Fruit fly (Drosophila melanogaster): Measurements from ENCODE around the gene HLH3B.

The HLH3B gene

DNA sequence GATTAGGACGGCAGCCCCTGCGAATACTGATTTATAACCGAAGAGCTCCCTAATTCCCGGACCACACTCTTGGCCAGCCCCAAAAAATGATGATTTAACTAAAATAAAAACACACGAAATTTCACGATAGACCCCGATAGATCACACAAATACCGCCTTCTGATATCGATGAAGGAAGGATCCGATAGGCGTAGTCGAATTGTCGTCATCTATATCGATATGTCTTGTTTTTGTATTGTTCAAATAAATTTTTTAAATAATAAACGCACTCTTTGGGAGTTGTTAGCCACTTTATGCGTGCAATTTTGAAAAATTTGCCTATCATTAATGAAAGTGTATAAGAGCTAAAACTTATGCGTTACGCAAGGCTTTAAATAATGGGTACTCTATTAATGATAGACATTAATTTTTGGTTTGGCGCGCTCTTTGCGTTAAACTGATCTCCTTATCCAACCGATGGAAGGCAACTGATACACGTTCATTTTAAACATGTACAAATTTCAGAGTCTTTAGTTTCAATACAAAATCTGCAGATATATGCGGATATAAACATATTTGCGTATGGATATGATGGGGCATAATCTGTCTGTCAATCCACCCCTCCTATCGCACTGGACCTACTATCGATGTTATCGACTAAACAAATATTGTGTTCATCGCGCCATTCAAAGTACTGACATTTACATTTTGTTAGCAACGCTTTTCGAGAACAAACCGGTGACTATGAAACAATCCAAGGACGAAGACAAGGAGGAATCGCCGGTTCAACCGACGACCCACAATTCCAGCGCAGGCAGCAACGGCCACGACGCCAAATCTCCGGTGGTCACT is 16.8 kb upstream of the HLH3B start, which contains the start of the genes Spg7 and Lint-O:
Gene Spg7 (minus strand): TSS at position 148 of the 831 bp plus-strand sequence.
Gene Lint-O (plus strand): TSS at position 638 of the 831 bp plus-strand sequence.
- TF ChIP-seq CG8478 (optimal IDR thresholded peaks at IDR 0.05): no peak
- TF ChIP-seq usp (GFP tag; optimal IDR thresholded peaks at IDR 0.05): no peak
- no peak for TF ChIP-seq EcR (GFP tag; optimal IDR thresholded peaks at IDR 0.05)
- no peak for TF ChIP-seq Dll (optimal IDR thresholded peaks at IDR 0.05)
- no peak for TF ChIP-seq psq (optimal IDR thresholded peaks at IDR 0.05)
- no peak for TF ChIP-seq pan (optimal IDR thresholded peaks at IDR 0.05)

DNA sequence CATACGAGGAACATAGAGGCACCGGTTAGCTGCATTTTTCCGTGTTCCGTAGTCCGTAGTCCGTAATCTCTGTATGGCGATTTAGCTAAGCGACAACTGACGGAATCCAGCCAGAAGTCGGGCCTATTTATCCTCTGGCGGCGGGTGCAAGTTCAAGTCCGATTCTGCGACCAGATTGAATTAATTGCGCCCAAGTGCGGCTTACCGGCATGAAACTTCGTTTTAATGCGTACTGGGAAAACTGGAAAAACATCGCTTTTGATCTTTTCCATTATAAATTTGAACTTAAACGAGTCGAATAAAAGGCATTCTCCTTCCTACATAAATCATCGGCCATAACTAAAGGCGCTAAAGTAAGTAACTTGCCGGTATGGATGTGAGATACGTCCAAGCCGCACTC is 12.3 kb upstream of the HLH3B start, which contains the start of gene dyw:
Gene dyw (minus strand): TSS at position 101 of the 400 bp plus-strand sequence.
- TF ChIP-seq psq (optimal IDR thresholded peaks at IDR 0.05): no peak
- TF ChIP-seq EcR (GFP tag; optimal IDR thresholded peaks at IDR 0.05): no peak
- TF ChIP-seq Dll (optimal IDR thresholded peaks at IDR 0.05): no peak
- TF ChIP-seq CG8478 (optimal IDR thresholded peaks at IDR 0.05): no peak
- TF ChIP-seq usp (GFP tag; optimal IDR thresholded peaks at IDR 0.05): no peak
- TF ChIP-seq pan (optimal IDR thresholded peaks at IDR 0.05): no peak

DNA sequence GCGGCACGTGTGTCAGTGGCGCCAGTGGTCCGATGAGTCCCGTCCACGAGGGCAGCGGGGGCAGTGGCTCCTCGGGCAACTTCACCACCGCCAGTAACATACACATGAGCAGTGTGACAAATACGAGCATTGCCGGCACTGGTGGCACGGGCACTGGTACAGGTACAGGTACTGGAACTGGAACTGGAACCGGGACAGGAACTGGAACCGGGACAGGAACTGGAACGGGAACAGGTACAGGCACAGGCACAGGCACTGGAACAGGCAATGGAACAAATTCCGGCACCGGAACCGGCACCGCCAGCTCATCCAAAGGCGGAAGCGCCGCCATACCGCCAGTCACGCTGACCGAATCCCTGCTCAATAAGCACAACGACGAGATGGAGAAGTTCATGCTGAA is 8.9 kb upstream of the HLH3B start:
- TF ChIP-seq Dll (optimal IDR thresholded peaks at IDR 0.05) (no peak), EcR (GFP tag; optimal IDR thresholded peaks at IDR 0.05) (no peak), CG8478 (optimal IDR thresholded peaks at IDR 0.05) (no peak), psq (optimal IDR thresholded peaks at IDR 0.05) (no peak), usp (GFP tag; optimal IDR thresholded peaks at IDR 0.05) (no peak), pan (optimal IDR thresholded peaks at IDR 0.05) (no peak)

DNA sequence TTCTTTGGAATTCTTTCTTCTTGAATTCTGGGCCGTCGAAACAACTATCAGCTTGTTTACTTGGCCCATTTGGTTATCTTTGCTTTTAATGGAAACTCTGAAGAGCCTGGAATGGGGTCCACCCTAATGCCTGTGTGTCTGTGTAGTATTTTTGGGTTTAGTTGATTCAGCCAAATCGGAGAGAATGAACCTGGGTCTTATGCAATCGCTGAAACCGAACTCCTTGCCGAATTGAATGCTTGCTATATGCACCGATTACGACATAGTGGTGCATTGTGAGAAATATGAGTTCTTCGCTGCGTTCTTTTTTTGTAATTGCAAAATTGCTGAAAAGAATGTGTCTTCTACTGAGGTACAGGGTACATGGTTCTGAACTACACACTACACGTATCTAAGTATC is 5.4 kb upstream of the HLH3B start:
- TF ChIP-seq EcR (GFP tag; optimal IDR thresholded peaks at IDR 0.05) (no peak), Dll (optimal IDR thresholded peaks at IDR 0.05) (no peak), psq (optimal IDR thresholded peaks at IDR 0.05) (no peak), pan (optimal IDR thresholded peaks at IDR 0.05) (no peak)

DNA sequence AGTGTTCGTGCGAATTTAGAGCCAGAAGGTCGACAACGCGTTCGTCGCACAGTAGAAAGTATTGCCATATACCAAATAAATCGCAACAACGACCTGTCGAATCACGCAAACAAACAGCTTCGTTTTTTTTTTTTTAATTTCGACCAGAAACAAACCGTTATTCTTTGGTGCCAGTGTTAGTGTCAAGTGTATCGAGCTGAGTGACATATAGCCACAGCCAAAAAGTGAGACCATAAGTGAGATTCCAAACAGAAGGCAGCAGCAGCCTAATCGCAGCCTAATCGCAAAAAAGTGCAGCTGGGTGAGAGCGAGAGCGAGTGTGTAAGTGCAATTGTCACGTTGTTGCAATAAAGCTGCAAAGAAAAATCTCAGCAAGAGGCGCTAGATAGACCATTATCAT is 4.1 kb upstream of the HLH3B start, which contains the start of gene per:
Gene per (plus strand): TSS at position 1 of the 400 bp plus-strand sequence.
- TF ChIP-seq EcR (GFP tag; optimal IDR thresholded peaks at IDR 0.05): no peak
- TF ChIP-seq usp (GFP tag; optimal IDR thresholded peaks at IDR 0.05): no peak
- TF ChIP-seq Dll (optimal IDR thresholded peaks at IDR 0.05): no peak
- TF ChIP-seq pan (optimal IDR thresholded peaks at IDR 0.05): no peak
- no peak for TF ChIP-seq CG8478 (optimal IDR thresholded peaks at IDR 0.05)
- no peak for TF ChIP-seq psq (optimal IDR thresholded peaks at IDR 0.05)

DNA sequence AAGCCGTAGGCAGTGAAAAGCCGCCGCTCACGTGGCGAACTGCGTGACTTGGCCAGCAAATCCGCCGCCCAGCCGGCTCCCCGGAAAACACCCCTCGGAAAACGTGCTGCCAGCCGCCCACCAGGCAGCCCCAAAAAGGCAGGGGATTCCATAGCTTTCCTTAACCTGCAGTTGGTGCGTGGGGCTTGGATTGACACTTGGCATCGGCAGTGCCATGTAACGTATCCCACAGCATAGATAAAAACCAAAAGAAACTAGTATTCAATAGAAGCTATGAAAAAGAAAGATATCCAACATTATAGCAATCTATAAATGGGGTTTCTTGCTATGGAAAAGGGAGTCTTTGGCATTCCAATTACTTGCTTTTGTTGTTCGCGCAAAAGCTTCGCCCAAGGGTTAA is 3.5 kb upstream of the HLH3B start:
- no peak for TF ChIP-seq CG8478 (optimal IDR thresholded peaks at IDR 0.05)
- TF ChIP-seq psq (optimal IDR thresholded peaks at IDR 0.05): no peak
- TF ChIP-seq usp (GFP tag; optimal IDR thresholded peaks at IDR 0.05): no peak
- TF ChIP-seq Dll (optimal IDR thresholded peaks at IDR 0.05): no peak
- TF ChIP-seq pan (optimal IDR thresholded peaks at IDR 0.05): no peak
- TF ChIP-seq EcR (GFP tag; optimal IDR thresholded peaks at IDR 0.05): no peak

DNA sequence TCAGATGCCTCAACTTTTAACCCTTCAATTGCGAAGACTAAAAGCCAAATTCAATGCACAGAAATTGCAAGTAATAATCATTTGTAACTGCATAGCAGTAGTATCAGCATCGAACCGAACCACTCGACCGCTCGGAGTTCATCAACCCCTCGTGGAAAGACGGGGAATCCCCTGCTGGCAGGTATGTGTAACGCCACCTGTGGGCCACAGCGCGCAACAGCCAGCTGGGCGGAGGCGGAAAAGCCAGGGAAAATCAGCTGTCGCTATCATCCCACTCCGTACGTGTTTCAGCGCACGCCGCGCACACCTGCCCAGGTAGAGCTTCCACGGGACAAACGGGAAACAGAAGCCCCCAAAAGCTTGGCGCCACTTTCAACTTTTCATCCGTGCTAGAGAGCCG is 2.9 kb upstream of the HLH3B start:
- TF ChIP-seq Dll (optimal IDR thresholded peaks at IDR 0.05) (no peak), psq (optimal IDR thresholded peaks at IDR 0.05) (no peak), usp (GFP tag; optimal IDR thresholded peaks at IDR 0.05) (no peak), EcR (GFP tag; optimal IDR thresholded peaks at IDR 0.05) (no peak), CG8478 (optimal IDR thresholded peaks at IDR 0.05) (no peak), pan (optimal IDR thresholded peaks at IDR 0.05) (no peak)

DNA sequence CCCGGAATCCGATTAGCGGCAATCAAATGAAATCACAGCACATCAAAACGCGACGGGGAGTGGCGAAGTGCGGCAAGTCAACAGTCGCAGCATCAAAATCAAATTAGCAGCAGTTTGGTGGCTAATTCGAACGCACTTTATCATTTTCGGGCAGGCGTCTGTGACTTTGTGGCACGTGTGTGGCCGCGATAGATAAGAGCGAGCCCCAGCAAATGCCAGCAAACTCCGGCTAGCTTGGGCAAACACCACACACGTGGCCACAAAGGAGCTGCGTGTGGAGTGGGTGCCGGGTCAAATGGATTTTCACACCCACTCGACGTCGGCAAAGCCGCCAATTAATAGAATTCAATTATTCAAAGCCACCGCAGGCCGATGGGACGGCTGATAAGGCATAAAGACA is 2.4 kb upstream of the HLH3B start:
- TF ChIP-seq psq (optimal IDR thresholded peaks at IDR 0.05): no peak
- TF ChIP-seq CG8478 (optimal IDR thresholded peaks at IDR 0.05): no peak
- no peak for TF ChIP-seq EcR (GFP tag; optimal IDR thresholded peaks at IDR 0.05)
- no peak for TF ChIP-seq Dll (optimal IDR thresholded peaks at IDR 0.05)
- TF ChIP-seq pan (optimal IDR thresholded peaks at IDR 0.05): no peak
- TF ChIP-seq usp (GFP tag; optimal IDR thresholded peaks at IDR 0.05): no peak

DNA sequence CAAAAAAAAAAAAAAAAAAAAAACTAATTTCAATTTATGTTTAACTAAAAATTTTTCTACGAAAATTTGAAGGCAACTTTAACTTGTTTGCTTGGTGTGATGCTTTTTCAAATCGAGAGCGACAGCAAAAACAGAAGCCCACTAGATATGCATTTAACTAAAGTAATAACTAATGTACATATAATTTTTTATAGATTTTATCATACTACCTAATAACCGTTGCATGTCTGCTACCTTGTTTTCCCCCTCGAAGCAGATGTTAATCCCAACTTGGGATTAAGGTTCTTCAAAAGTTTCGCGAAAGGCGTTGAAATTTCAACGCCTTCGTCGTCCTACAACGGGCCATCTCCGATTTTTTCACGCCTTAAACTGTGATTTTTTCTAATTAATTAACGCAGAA is 1.3 kb upstream of the HLH3B start, which contains the start of gene CG2652:
Gene CG2652 (minus strand): TSS at position 101 of the 400 bp plus-strand sequence.
- no peak for TF ChIP-seq EcR (GFP tag; optimal IDR thresholded peaks at IDR 0.05)
- no peak for TF ChIP-seq CG8478 (optimal IDR thresholded peaks at IDR 0.05)
- TF ChIP-seq Dll (optimal IDR thresholded peaks at IDR 0.05): no peak
- TF ChIP-seq pan (optimal IDR thresholded peaks at IDR 0.05): no peak
- no peak for TF ChIP-seq psq (optimal IDR thresholded peaks at IDR 0.05)
- TF ChIP-seq usp (GFP tag; optimal IDR thresholded peaks at IDR 0.05): no peak

DNA sequence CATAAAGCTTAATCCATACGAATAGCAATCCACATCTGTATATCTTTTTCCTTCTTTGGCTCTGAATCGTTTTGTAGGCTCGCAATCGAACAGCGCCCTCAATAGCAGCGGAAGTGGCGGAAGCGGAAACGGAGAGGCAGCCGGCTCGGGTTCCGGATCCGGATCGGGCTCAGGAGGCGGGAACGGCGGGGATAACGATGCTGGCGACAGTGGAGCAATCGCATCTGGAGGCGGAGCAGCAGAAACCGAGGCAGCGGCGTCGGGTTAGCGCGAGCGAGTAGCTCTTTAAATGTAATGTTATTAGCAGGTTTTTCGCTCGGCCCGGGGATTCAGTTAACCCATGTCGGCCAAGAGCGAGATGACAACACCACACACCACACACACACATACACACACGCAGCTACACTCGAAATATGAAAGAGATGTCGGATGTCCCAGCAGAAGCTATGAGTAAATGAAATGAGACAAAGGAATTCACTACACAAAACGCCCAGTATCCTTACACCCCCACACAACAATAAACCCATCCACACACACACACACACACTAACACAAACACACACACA is 4.4 kb downstream of the HLH3B start:
- TF ChIP-seq Dll (optimal IDR thresholded peaks at IDR 0.05) (no peak), usp (GFP tag; optimal IDR thresholded peaks at IDR 0.05) (no peak), pan (optimal IDR thresholded peaks at IDR 0.05) (no peak), EcR (GFP tag; optimal IDR thresholded peaks at IDR 0.05) (no peak), CG8478 (optimal IDR thresholded peaks at IDR 0.05) (no peak), psq (optimal IDR thresholded peaks at IDR 0.05) (no peak)

DNA sequence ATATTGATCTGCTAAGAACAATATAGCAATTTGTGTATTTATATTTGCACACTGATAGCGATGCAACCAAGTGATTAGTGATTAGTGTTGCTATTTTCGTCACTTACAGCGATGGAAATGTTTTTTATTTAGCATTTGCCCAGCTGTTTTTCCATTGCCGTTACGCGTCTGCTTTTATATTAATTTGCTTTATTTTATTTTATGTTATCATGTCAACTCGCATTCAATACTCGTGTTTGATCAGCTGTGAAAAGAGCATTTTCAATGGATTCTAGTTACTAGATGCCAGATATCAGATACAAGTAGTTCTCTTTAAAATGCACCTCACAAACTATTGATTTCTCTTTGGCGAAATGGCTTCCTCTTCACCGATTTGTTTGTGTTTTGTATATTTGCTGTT is 18.1 kb downstream of the HLH3B start:
- no peak for TF ChIP-seq usp (GFP tag; optimal IDR thresholded peaks at IDR 0.05)
- TF ChIP-seq Dll (optimal IDR thresholded peaks at IDR 0.05): no peak
- TF ChIP-seq EcR (GFP tag; optimal IDR thresholded peaks at IDR 0.05): no peak
- TF ChIP-seq CG8478 (optimal IDR thresholded peaks at IDR 0.05): no peak
- no peak for TF ChIP-seq pan (optimal IDR thresholded peaks at IDR 0.05)
- no peak for TF ChIP-seq psq (optimal IDR thresholded peaks at IDR 0.05)

DNA sequence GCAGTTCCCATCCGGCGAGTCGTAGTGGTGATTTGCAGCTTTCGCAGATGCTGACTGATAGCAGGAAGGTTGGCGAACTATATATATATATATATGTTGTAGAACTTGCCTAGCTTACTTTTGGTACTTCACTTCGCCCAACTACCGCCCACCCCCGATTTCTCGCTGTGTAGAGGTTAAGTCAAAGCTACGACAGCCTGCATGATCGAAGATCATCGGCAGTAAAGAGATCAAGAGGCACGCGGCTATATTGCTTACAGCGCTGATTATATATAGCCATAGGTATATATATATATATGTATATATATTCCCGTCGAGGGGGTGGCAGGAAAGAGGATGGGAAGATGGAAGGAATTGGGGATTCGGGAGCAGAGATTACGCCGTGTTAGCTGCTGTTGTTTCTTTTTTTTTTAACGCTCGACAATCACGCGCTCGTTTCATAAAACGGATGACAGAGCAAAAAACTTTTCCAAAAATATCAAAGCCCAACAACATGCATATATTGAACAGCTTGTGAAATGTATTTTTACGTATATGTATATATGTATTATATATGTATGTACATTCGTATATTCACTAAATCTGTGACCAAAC is 18.9 kb downstream of the HLH3B start:
- no peak for TF ChIP-seq EcR (GFP tag; optimal IDR thresholded peaks at IDR 0.05)

Data from whole organism.